Fruit fly (Drosophila melanogaster) whole organism, wandering third instar larva: ENCODE data around the gene Orc2.

Experiments
- Abd-B ChIP-seq: fragments of >200 bp; optimal IDR thresholded peaks from 2 replicates; lab custom pipeline; 2017; ENCODE audit warnings: missing biosample characterization, missing genetic modification characterization
- CG32264 ChIP-seq: fragments of 200-800 bp; sonication (Bioruptor generic); optimal IDR thresholded peaks from 2 replicates; lab custom pipeline; 2016; ENCODE audit warnings: missing biosample characterization, missing genetic modification characterization
- CG9705 ChIP-seq: fragments of 200-800 bp; sonication (Bioruptor generic); optimal IDR thresholded peaks from 2 replicates; lab custom pipeline; 2018; ENCODE audit warnings: missing biosample characterization, mild to moderate bottlenecking, missing genetic modification characterization
- CrebA ChIP-seq: fragments of 200-800 bp; sonication (Bioruptor generic); optimal IDR thresholded peaks from 2 replicates; lab custom pipeline; 2016; ENCODE audit warnings: missing biosample characterization, mild to moderate bottlenecking, missing genetic modification characterization, borderline replicate concordance
- Dfd ChIP-seq: fragments of >200 bp; optimal IDR thresholded peaks from 2 replicates; lab custom pipeline; 2017; ENCODE audit warnings: missing biosample characterization, missing genetic modification characterization
- Dif ChIP-seq: fragments of 200-275, 200-300 bp; sonication (Bioruptor generic); optimal IDR thresholded peaks from 2 replicates; lab custom pipeline; 2018; ENCODE audit warnings: missing biosample characterization, missing genetic modification characterization; ENCODE audit not compliant: partially characterized antibody
- GATAd ChIP-seq: sonication (Bioruptor generic); optimal IDR thresholded peaks from 2 replicates; lab custom pipeline; 2016; ENCODE audit warnings: missing biosample characterization, missing genetic modification characterization
- Hnf4 ChIP-seq: fragments of 200-800 bp; sonication (Bioruptor generic); optimal IDR thresholded peaks from 2 replicates; lab custom pipeline; 2016; ENCODE audit warnings: missing biosample characterization, mild to moderate bottlenecking, missing genetic modification characterization
- Hr78 ChIP-seq: fragments of >200 bp; optimal IDR thresholded peaks from 2 replicates; lab custom pipeline; 2017; ENCODE audit warnings: missing biosample characterization, missing genetic modification characterization
- Hr83 ChIP-seq: fragments of 200-300 bp; sonication (Bioruptor generic); optimal IDR thresholded peaks from 2 replicates; lab custom pipeline; 2016; ENCODE audit warnings: missing biosample characterization, mild to moderate bottlenecking, missing genetic modification characterization, moderate library complexity; ENCODE audit not compliant: poor library complexity, severe bottlenecking
- Mio ChIP-seq: sonication (Bioruptor generic); optimal IDR thresholded peaks from 2 replicates; lab custom pipeline; 2016; ENCODE audit warnings: missing biosample characterization, missing genetic modification characterization
- N ChIP-seq: fragments of >200 bp; optimal IDR thresholded peaks from 2 replicates; lab custom pipeline; 2018; ENCODE audit warnings: missing biosample characterization, missing external identifiers, missing genetic modification characterization
- OdsH ChIP-seq: fragments of 200-800 bp; sonication (Bioruptor generic); optimal IDR thresholded peaks from 2 replicates; lab custom pipeline; 2016; ENCODE audit warnings: missing biosample characterization, mild to moderate bottlenecking, missing genetic modification characterization
- Rel ChIP-seq, 2 experiments: fragments of 200-800 bp; sonication (Bioruptor generic) in 1 of 2; optimal IDR thresholded peaks; 2 replicates in 1 of 2; 3 replicates in 1 of 2; lab custom pipeline; 2016 to 2019; ENCODE audit warnings: mild to moderate bottlenecking in 2 of 2, missing biosample characterization in 2 of 2, missing genetic modification characterization in 2 of 2, moderate library complexity in 1 of 2
- Sp1 ChIP-seq: fragments of 200-800 bp; sonication (Bioruptor generic); optimal IDR thresholded peaks from 3 replicates; lab custom pipeline; 2019; ENCODE audit warnings: missing biosample characterization, mild to moderate bottlenecking, missing genetic modification characterization, moderate library complexity
- br ChIP-seq: fragments of 200-800 bp; sonication (Bioruptor generic); optimal IDR thresholded peaks from 2 replicates; lab custom pipeline; 2016; ENCODE audit warnings: missing biosample characterization, missing genetic modification characterization
- brk ChIP-seq: fragments of 200-800 bp; sonication (Bioruptor generic); optimal IDR thresholded peaks from 2 replicates; lab custom pipeline; 2016; ENCODE audit warnings: missing biosample characterization, mild to moderate bottlenecking, missing genetic modification characterization
- dl ChIP-seq, 2 experiments: fragments of 175-275, 200-275 bp in 1 of 2; fragments of 200-275 bp in 1 of 2; sonication (Bioruptor generic); optimal IDR thresholded peaks; lab custom pipeline; 2018; ENCODE audit warnings: mild to moderate bottlenecking in 2 of 2, missing biosample characterization in 2 of 2, missing genetic modification characterization in 2 of 2, moderate library complexity in 2 of 2; ENCODE audit not compliant: partially characterized antibody in 2 of 2, insufficient read depth in 1 of 2
- fru ChIP-seq: fragments of 200-800 bp; sonication (Bioruptor generic); optimal IDR thresholded peaks from 3 replicates; lab custom pipeline; 2016; ENCODE audit warnings: missing biosample characterization, mild to moderate bottlenecking, missing genetic modification characterization
- h ChIP-seq: fragments of 200-800 bp; sonication (Bioruptor generic); optimal IDR thresholded peaks from 3 replicates; lab custom pipeline; 2016; ENCODE audit warnings: missing biosample characterization, mild to moderate bottlenecking, missing genetic modification characterization
- lola ChIP-seq: fragments of >200 bp; optimal IDR thresholded peaks from 2 replicates; lab custom pipeline; 2017; ENCODE audit warnings: missing biosample characterization, missing genetic modification characterization
- rgr ChIP-seq: fragments of 200-800 bp; sonication (Bioruptor generic); optimal IDR thresholded peaks from 3 replicates; lab custom pipeline; 2016; ENCODE audit warnings: missing biosample characterization, mild to moderate bottlenecking, missing genetic modification characterization
- sage ChIP-seq: fragments of 200-800 bp; sonication (Bioruptor generic); optimal IDR thresholded peaks from 2 replicates; lab custom pipeline; 2016; ENCODE audit warnings: missing biosample characterization, mild to moderate bottlenecking, missing genetic modification characterization
- sv ChIP-seq: fragments of 200-800 bp; sonication (Bioruptor generic); optimal IDR thresholded peaks from 3 replicates; lab custom pipeline; 2016; ENCODE audit warnings: missing biosample characterization, missing genetic modification characterization
- tai ChIP-seq: sonication (Bioruptor generic); optimal IDR thresholded peaks from 2 replicates; lab custom pipeline; 2016; ENCODE audit warnings: missing biosample characterization, missing genetic modification characterization
- usp ChIP-seq: fragments of >200 bp; optimal IDR thresholded peaks from 2 replicates; lab custom pipeline; 2017; ENCODE audit warnings: missing biosample characterization, missing genetic modification characterization
- woc ChIP-seq: sonication (Bioruptor generic); optimal IDR thresholded peaks from 2 replicates; lab custom pipeline; 2016; ENCODE audit warnings: missing biosample characterization, mild to moderate bottlenecking, missing genetic modification characterization

Gene Orc2

DNA sequence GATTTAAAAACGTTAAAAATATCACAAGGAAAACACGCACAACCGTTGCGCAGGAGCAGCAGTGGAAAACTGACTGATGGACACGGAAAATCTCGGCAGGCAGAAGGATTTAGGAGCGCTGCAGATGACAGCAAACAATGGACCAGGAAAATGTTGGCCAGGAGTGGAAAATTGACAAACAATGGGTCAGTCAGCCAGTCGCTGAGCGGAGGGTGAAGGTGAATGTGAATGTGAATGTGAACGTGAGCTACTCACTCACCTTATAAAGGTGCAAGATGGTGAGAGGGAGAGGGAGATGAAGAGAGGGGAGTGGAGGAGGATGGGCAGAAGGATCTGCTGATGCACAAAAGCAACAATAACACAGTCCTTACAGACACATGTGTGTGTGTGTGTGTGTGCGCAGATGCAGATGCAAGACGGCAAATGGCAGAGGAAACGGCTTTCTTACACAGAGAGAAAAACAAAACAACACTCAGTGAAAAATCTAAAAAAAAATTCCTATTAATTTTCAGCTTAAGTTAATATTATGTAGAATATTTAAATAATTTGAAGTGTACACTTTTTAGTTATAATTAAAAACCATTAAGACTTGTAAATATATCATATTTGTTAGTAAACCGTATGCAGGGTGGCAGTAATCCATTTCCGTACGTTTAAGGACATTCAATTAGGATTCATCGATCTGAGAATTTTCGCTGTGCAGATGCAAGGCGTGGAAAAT, 7.2 kb downstream of the Orc2 start:
- TF ChIP-seq N (GFP tag; lab: Kevin White, UChicago), result no peak
- TF ChIP-seq dl (GFP tag; optimal IDR thresholded peaks at IDR 0.05; lab: Kevin White, UChicago; ENCODE audit: insufficient read depth in 1 of 2, partially characterized antibody in 2 of 2), result no peak
- TF ChIP-seq, all 38 proteins: peak for 0

DNA sequence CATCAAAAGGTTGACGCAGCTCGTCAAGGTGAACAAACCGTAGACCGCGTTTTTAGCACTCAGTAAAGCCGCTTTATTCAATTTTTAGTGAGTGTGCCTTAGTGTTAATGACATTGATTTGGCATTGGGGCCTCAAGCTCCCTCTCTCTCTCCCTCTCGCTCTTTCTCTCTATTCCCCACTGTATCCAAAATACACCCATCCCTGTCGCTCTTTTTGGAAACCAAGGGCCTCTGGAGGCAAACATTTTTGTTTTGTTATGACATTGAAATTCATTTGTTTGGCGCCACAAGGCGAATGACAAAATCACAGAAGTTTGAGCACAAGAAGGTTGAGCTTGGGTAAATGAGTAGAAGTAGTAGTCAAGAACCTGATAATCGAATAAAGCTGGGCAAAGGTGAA, 8.0 kb downstream of the Orc2 start:
- TF ChIP-seq woc (no peak), CG32264 (no peak), usp (no peak), dl (GFP tag; optimal IDR thresholded peaks at IDR 0.05; lab: Kevin White, UChicago; ENCODE audit: insufficient read depth in 1 of 2, partially characterized antibody in 2 of 2) (no peak), Hr83 (GFP tag; lab: Kevin White, UChicago) (no peak), CG9705 (GFP tag; lab: Kevin White, UChicago) (no peak), N (GFP tag; lab: Kevin White, UChicago) (no peak)

DNA sequence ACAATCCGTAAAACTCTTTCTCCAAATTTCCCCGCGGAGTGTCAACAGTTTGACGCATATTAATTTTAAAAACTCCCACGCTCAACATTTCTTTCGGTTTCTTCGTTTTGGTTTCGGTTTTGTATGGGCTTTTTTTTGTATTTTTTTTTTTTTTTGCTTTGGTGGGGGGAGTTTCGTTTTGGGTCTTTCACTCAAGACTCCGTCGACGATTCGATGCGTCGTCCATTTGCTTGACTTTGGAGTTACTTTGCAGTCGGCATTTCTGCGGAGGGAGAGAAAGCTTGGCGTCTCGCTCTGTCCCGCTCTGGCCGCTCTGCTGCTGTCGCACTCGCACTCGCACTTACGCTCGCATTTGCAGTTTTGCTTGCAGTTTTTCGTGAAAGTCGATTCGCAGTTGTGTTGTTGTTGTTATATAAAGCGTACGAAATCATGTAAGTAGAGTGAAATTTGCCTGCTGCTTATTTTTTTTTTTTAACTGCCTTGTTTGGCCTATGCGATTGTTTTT, 10.1 kb downstream of the Orc2 start:
- TF ChIP-seq fru (GFP tag; lab: Kevin White, UChicago), result peak; percentile 71
- TF ChIP-seq h (GFP tag; lab: Kevin White, UChicago), result no peak

DNA sequence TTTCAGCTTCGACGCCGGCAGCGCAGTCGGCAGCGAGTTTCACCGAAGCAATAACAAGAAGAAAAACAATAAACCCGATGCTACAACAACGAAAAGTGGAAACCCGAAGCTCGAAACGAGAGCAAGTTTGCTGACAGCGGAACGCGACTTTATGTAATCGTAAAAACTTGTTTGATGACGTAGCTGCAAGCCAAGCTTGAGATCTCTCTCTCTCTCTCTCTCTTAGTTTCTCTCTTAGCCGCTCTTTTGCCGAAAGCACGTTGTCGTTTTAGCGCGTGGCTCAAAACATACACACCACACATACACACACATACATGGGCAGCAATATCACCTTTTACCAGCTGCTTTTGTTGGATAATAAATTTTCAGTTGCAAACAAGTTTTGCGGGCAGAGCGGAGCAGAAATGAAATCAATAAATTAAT, 11.4 kb downstream of the Orc2 start:
- TF ChIP-seq h (GFP tag; lab: Kevin White, UChicago), result peak; percentile 40
- TF ChIP-seq N (GFP tag; lab: Kevin White, UChicago), result no peak
- TF ChIP-seq sage (GFP tag; lab: Kevin White, UChicago), result peak; percentile 48
- TF ChIP-seq Rel (GFP tag; optimal IDR thresholded peaks at IDR 0.05; lab: Kevin White, UChicago), result no peak
- no peak for TF ChIP-seq Rel (tag; optimal IDR thresholded peaks at IDR 0.05; lab: Kevin White, UChicago)
- peak; percentile 3 for TF ChIP-seq fru (GFP tag; lab: Kevin White, UChicago)
- TF ChIP-seq Hnf4 (GFP tag; lab: Kevin White, UChicago), result no peak
- no peak for TF ChIP-seq OdsH
- TF ChIP-seq Abd-B (GFP tag; lab: Kevin White, UChicago), result no peak
- no peak for TF ChIP-seq lola (GFP tag; lab: Kevin White, UChicago)
- TF ChIP-seq CrebA (GFP tag; lab: Kevin White, UChicago), result no peak
- no peak for TF ChIP-seq woc
- no peak for TF ChIP-seq Sp1 (GFP tag; lab: Kevin White, UChicago)
- TF ChIP-seq Dif (GFP tag; lab: Kevin White, UChicago), result peak; percentile 65
- no peak for TF ChIP-seq Hr78 (GFP tag; lab: Kevin White, UChicago)
- peak; percentile 59 for TF ChIP-seq brk (GFP tag; lab: Kevin White, UChicago)
- peak in 1 of 2 experiments; percentile 63 for TF ChIP-seq dl (GFP tag; optimal IDR thresholded peaks at IDR 0.05; lab: Kevin White, UChicago; ENCODE audit: insufficient read depth in 1 of 2, partially characterized antibody in 2 of 2)
- no peak for TF ChIP-seq tai (GFP tag; lab: Kevin White, UChicago)
- no peak for TF ChIP-seq Mio (GFP tag; lab: Kevin White, UChicago)

DNA sequence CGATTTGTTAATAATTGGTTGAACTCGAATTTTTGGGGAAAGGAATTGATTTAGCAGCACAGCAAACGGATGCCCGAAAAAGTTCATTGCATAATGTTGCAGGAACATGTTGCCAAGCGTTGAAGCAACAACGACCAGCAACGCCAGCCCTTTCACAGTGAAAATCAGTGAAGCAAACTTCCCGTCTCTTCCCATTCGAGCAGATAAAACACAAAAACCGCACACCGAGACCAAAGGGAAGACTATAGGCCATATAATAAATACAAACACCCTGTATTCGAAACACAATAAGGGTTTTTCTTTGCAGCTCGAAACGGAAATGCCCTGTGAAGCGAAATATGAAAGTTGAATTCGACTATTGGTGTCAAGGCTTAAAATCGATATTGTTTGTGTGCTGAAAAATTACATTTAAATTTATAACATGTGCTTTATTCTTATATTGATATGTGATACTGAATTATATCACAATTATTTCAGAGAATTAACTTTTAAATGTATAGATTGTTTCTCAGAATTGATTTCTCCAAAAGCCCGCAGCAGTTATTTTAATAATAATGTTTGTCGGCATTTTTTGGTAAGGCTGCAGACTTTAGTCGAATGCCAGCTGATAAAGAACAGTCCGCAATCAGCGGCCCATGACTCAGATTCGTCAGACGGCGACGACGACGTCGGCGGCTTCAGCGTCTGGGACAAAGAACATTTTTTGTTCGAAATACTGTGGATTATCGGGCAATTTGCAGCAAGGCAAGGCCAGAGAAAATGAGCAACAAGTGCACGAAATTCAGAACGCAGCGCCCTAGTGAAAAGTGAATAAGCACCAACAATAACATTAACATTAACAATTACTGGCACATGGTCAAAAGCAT, 12.7 kb downstream of the Orc2 start:
- TF ChIP-seq br (GFP tag; lab: Kevin White, UChicago), result no peak
- TF ChIP-seq Rel (GFP tag; optimal IDR thresholded peaks at IDR 0.05; lab: Kevin White, UChicago), result no peak
- TF ChIP-seq Rel (tag; optimal IDR thresholded peaks at IDR 0.05; lab: Kevin White, UChicago), result peak; percentile 16
- TF ChIP-seq h (GFP tag; lab: Kevin White, UChicago), result peak; percentile 1
- TF ChIP-seq GATAd (GFP tag; lab: Kevin White, UChicago), result no peak
- TF ChIP-seq CrebA (GFP tag; lab: Kevin White, UChicago), result no peak
- TF ChIP-seq rgr (GFP tag; lab: Kevin White, UChicago), result no peak
- no peak for TF ChIP-seq Dfd (GFP tag; lab: Kevin White, UChicago)
- TF ChIP-seq CG9705 (GFP tag; lab: Kevin White, UChicago), result no peak
- TF ChIP-seq Hr78 (GFP tag; lab: Kevin White, UChicago), result no peak
- no peak for TF ChIP-seq sv (GFP tag; lab: Kevin White, UChicago)
